Worm (Caenorhabditis elegans): ENCODE data around the gene clec-170.

DNA sequence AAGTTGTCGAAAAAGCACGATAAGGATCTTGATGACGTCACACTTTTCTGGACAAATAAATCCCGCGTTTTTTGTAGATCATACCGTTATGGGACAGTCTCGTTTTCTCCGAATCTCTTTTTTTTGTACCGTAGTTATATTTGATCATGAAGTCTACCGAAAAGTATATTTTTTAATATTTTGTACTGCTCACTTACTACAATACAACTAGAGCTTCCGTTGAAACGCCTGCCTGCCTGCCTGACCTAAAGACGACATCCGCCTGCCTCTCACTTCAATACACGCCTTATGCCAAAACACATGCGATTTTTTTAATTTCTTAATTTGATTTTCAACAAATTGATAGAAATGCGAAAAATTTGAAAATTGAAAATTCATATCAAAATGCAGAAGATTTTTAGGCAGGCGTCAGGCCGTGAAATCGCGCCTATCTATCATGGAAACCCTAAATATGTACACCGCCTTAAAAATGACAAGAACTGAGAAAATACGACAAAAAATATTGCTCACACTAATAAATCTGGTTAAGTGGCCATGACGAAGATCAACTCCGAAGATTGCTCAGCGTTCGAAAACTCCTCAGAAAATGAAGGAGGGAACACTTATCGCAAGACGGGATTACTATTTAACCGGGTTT, 41.0 kb upstream of the clec-170 start, which contains the start of gene W09G12.8:
- TF ChIP-seq him-1 (tag; optimal IDR thresholded peaks at IDR 0.05): no peak
- no peak for TF ChIP-seq W03F9.2 (tag; optimal IDR thresholded peaks at IDR 0.05)
- TF ChIP-seq dao-5 (tag; optimal IDR thresholded peaks at IDR 0.05): no peak

Measured in whole organism, L4/young adult.